Fruit fly (Drosophila melanogaster): ENCODE measurements around the gene CG8927.
A peak's percentile ranks its signal among the peaks of the same experiment; 100 is the strongest.

Gene CG8927

DNA sequence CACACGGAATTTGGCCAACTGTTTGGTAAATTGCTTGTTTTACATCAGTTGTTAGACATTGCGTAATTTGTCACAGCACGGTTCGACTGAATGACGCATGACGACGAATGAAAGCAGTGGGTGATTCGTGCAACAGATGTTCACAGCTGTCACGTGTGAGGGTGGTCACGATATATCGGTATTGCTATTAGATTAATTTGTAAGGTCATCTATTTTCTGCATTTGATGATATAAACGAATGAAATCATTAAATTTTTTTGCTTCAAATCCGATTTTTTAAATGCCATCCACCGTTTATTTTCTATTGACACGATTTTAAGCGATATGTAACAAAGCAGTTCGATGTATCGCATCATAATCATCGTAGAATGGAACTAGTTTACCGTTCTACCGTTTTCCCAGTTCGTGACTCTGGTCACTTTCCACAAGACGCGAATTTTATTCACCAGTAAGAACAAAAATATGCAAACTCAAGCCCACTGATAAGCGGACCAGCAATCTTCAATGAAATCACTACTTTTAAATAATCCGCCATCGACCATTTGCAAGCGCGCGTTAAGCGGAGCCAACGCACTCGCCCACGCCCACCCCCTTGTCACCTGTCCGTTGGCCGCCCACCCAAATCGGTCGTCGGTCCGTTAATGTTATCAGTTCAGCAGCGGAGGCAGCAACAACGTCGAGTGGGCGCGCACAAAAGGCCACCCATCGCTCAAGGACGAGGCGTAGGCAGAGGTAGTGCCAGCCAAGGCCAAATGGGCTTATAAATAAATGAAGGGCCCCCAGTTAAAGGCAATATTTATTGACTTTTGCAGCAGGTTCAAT lies 34.0 kb upstream of the CG8927 start, which contains the start of the genes Mic26-27 and CG5916 (continued):
- TF ChIP-seq so (GFP tag; IDR thresholded peaks at IDR 0.05) (peak; percentile 69; the same call in 1 of the 3 replicates), CG1233 (GFP tag; optimal IDR thresholded peaks at IDR 0.05) (no peak), CG43689 (GFP tag; IDR thresholded peaks at IDR 0.05) (no peak), en (GFP tag; optimal IDR thresholded peaks at IDR 0.05) (peak; percentile 8), CG14050 (GFP tag; IDR thresholded peaks at IDR 0.05) (peak; percentile 58; the same call in 2 of the 3 replicates), ssp (GFP tag; IDR thresholded peaks at IDR 0.05) (peak; percentile 88), zen (tag; optimal IDR thresholded peaks at IDR 0.05) (peak; percentile 94), Mrtf (GFP tag; IDR thresholded peaks at IDR 0.05) (peak; percentile 84), E2f2 (GFP tag; IDR thresholded peaks at IDR 0.05) (no peak), grn (GFP tag; optimal IDR thresholded peaks at IDR 0.05) (peak; percentile 25), CG10979 (tag; optimal IDR thresholded peaks at IDR 0.05) (peak; percentile 93), zfh2 (GFP tag; optimal IDR thresholded peaks at IDR 0.05) (peak; percentile 88), CG11696 (GFP tag; IDR thresholded peaks at IDR 0.05) (no peak), CG12391 (tag; optimal IDR thresholded peaks at IDR 0.05) (peak; percentile 85), D19B (GFP tag; optimal IDR thresholded peaks at IDR 0.05) (no peak), ab (GFP tag; optimal IDR thresholded peaks at IDR 0.05) (peak; percentile 82), aop (GFP tag; IDR thresholded peaks at IDR 0.05) (no peak), CHES-1-like (GFP tag; optimal IDR thresholded peaks at IDR 0.05) (peak; percentile 84), CG31388 (GFP tag; optimal IDR thresholded peaks at IDR 0.05) (no peak), Dfd (GFP tag; optimal IDR thresholded peaks at IDR 0.05) (no peak), jing (GFP tag; optimal IDR thresholded peaks at IDR 0.05) (peak; percentile 61), CG11560 (tag; IDR thresholded peaks at IDR 0.05) (peak; percentile 51; the same call in 2 of the 3 replicates), ftz-f1 (GFP tag; optimal IDR thresholded peaks at IDR 0.05) (peak; percentile 85), gcm2 (GFP tag; optimal IDR thresholded peaks at IDR 0.05) (peak; percentile 25), CG15696 (tag; optimal IDR thresholded peaks at IDR 0.05) (peak; percentile 90), Vsx1 (GFP tag; optimal IDR thresholded peaks at IDR 0.05) (no peak), gsb (GFP tag; IDR thresholded peaks at IDR 0.05) (peak; percentile 60), CG10147 (GFP tag; optimal IDR thresholded peaks at IDR 0.05) (peak; percentile 69), org-1 (GFP tag; optimal IDR thresholded peaks at IDR 0.05) (peak; percentile 14), Meics (GFP tag; optimal IDR thresholded peaks at IDR 0.05) (peak; percentile 63), Hsf (GFP tag; optimal IDR thresholded peaks at IDR 0.05) (peak; percentile 95), CG3407 (GFP tag; optimal IDR thresholded peaks at IDR 0.05) (peak; percentile 42), CG15479 (GFP tag; optimal IDR thresholded peaks at IDR 0.05) (peak; percentile 77), chinmo (GFP tag; IDR thresholded peaks at IDR 0.05; ENCODE audit: partially characterized antibody) (peak; percentile 94; the same call in 2 of the 4 replicates), CG13287 (GFP tag; IDR thresholded peaks at IDR 0.05; ENCODE audit: partially characterized antibody) (peak; percentile 100), dati (GFP tag; IDR thresholded peaks at IDR 0.05) (no peak), Tbp (GFP tag; optimal IDR thresholded peaks at IDR 0.05) (no peak), CTCF (GFP tag; optimal IDR thresholded peaks at IDR 0.05) (no peak), fd96Cb (tag; optimal IDR thresholded peaks at IDR 0.05) (peak; percentile 59), Myb (GFP tag; optimal IDR thresholded peaks at IDR 0.05) (peak; percentile 85), NC2α (GFP tag; optimal IDR thresholded peaks at IDR 0.05) (peak; percentile 26), disco-r (GFP tag; optimal IDR thresholded peaks at IDR 0.05) (peak; percentile 86), CG9437 (GFP tag; optimal IDR thresholded peaks at IDR 0.05) (peak; percentile 65), emc (GFP tag; optimal IDR thresholded peaks at IDR 0.05) (peak; percentile 50), pnt (GFP tag; optimal IDR thresholded peaks at IDR 0.05) (peak; percentile 83), her (GFP tag; optimal IDR thresholded peaks at IDR 0.05) (peak; percentile 75), CG6689 (GFP tag; IDR thresholded peaks at IDR 0.05) (peak; percentile 64; the same call in 1 of the 2 replicates), CG14710 (tag; optimal IDR thresholded peaks at IDR 0.05) (peak; percentile 90), CG3847 (GFP tag; IDR thresholded peaks at IDR 0.05) (peak; percentile 94), trem (tag; optimal IDR thresholded peaks at IDR 0.05) (peak; percentile 80)
